Worm (Caenorhabditis elegans) whole organism, L1 larva: ENCODE data around the gene cdd-1.
A peak's percentile ranks its signal among the peaks of the same experiment; 100 is the strongest.

Experiments used
- C16A3.4 ChIP-seq: fragments of 150-350 bp; optimal IDR thresholded peaks from 2 replicates; lab custom pipeline; 2014; ENCODE audit warnings: missing biosample characterization, missing genetic modification characterization
- C34B4.2 ChIP-seq: sonication (generic microtip); optimal IDR thresholded peaks from 2 replicates; lab custom pipeline; 2017; ENCODE audit warnings: mild to moderate bottlenecking, missing genetic modification characterization, missing compliant biosample characterization
- F16B12.6 ChIP-seq: fragments of 150-350 bp; optimal IDR thresholded peaks from 2 replicates; lab custom pipeline; 2014; ENCODE audit warnings: missing biosample characterization, missing genetic modification characterization
- aha-1 ChIP-seq: fragments of 150-350 bp; optimal IDR thresholded peaks from 2 replicates; lab custom pipeline; 2014; ENCODE audit warnings: missing biosample characterization, missing genetic modification characterization
- alr-1 ChIP-seq: fragments of 200-800 bp; sonication (Bioruptor generic); optimal IDR thresholded peaks from 2 replicates; lab custom pipeline; 2018; ENCODE audit warnings: borderline replicate concordance, mild to moderate bottlenecking, missing genetic modification characterization, missing compliant biosample characterization
- ama-1 ChIP-seq: fragments of 150-350 bp; optimal IDR thresholded peaks from 2 replicates; lab custom pipeline; 2014
- ceh-63 ChIP-seq: fragments of 200-800 bp; sonication (Bioruptor generic); optimal IDR thresholded peaks from 2 replicates; lab custom pipeline; 2018; ENCODE audit warnings: mild to moderate bottlenecking, missing genetic modification characterization, missing compliant biosample characterization
- ceh-8 ChIP-seq: fragments of 200-800 bp; sonication (Bioruptor generic); optimal IDR thresholded peaks from 2 replicates; lab custom pipeline; 2018; ENCODE audit warnings: mild to moderate bottlenecking, missing genetic modification characterization, moderate library complexity, missing compliant biosample characterization
- ceh-88 ChIP-seq: fragments of 200-800 bp; sonication (Bioruptor generic); IDR thresholded peaks from 2 replicates; pipeline ENCODE4 v1.3.6; 2022; ENCODE audit warnings: missing genetic modification characterization, missing compliant biosample characterization
- ces-1 ChIP-seq: fragments of 150-350 bp; optimal IDR thresholded peaks from 2 replicates; lab custom pipeline; 2014; ENCODE audit warnings: missing biosample characterization, missing genetic modification reagents, missing genetic modification characterization
- dsc-1 ChIP-seq: sonication (generic microtip); optimal IDR thresholded peaks from 2 replicates; lab custom pipeline; 2016; ENCODE audit warnings: mild to moderate bottlenecking, missing genetic modification characterization, missing compliant biosample characterization
- efl-1 ChIP-seq, 4 experiments: fragments of 150-350 bp; optimal IDR thresholded peaks in 3 of 4; peaks in 1 of 4; 1 replicate in 1 of 4; 2 replicates in 3 of 4; lab custom pipeline; 2014; ENCODE audit warnings: missing biosample characterization in 2 of 4, missing genetic modification characterization in 2 of 4, missing genetic modification reagents in 2 of 4
- efl-3 ChIP-seq: fragments of 200-800 bp; sonication (Bioruptor generic); optimal IDR thresholded peaks from 2 replicates; lab custom pipeline; 2018; ENCODE audit warnings: mild to moderate bottlenecking, missing genetic modification characterization, missing compliant biosample characterization
- egl-13 ChIP-seq: sonication (generic microtip); optimal IDR thresholded peaks from 2 replicates; lab custom pipeline; 2016; ENCODE audit warnings: missing genotype, missing genetic modification reagents, missing genetic modification characterization, missing compliant biosample characterization
- elt-2 ChIP-seq: sonication (generic microtip); optimal IDR thresholded peaks from 2 replicates; lab custom pipeline; 2016; ENCODE audit warnings: missing genetic modification characterization, mild to moderate bottlenecking, inconsistent platforms, missing compliant biosample characterization, missing genetic modification reagents
- elt-3 ChIP-seq, 6 experiments: fragments of 150-350 bp in 1 of 6; sonication (generic microtip); optimal IDR thresholded peaks; 2 replicates each; lab custom pipeline; 2017 to 2018; ENCODE audit warnings: missing biosample characterization in 6 of 6, missing genetic modification characterization in 6 of 6, inconsistent platforms in 1 of 6
- ets-5 ChIP-seq: fragments of 200-800 bp; sonication (Bioruptor generic); IDR thresholded peaks from 2 replicates; pipeline ENCODE4 v1.3.6; 2022; ENCODE audit warnings: missing genetic modification characterization, missing compliant biosample characterization
- fkh-10 ChIP-seq: sonication (generic microtip); optimal IDR thresholded peaks from 2 replicates; lab custom pipeline; 2017; ENCODE audit warnings: missing biosample characterization, missing genetic modification reagents, missing genetic modification characterization
- fkh-8 ChIP-seq: sonication (generic microtip); optimal IDR thresholded peaks from 2 replicates; lab custom pipeline; 2016; ENCODE audit warnings: mild to moderate bottlenecking, missing genetic modification characterization, missing compliant biosample characterization
- hlh-4 ChIP-seq: sonication (generic microtip); optimal IDR thresholded peaks from 2 replicates; lab custom pipeline; 2016; ENCODE audit warnings: mild to moderate bottlenecking, missing genetic modification characterization, missing compliant biosample characterization
- hpl-2 ChIP-seq: fragments of 150-350 bp; optimal IDR thresholded peaks from 2 replicates; lab custom pipeline; 2014; ENCODE audit warnings: missing biosample characterization, missing genetic modification reagents, missing genetic modification characterization
- irx-1 ChIP-seq: sonication (generic microtip); optimal IDR thresholded peaks from 2 replicates; lab custom pipeline; 2016; ENCODE audit warnings: missing genetic modification characterization, missing compliant biosample characterization
- jun-1 ChIP-seq: fragments of 150-350 bp; optimal IDR thresholded peaks from 2 replicates; lab custom pipeline; 2014; ENCODE audit warnings: missing biosample characterization, missing genetic modification reagents, missing genetic modification characterization
- lin-14 ChIP-seq: fragments of 200-800 bp; sonication (Bioruptor generic); optimal IDR thresholded peaks from 2 replicates; lab custom pipeline; 2018; ENCODE audit warnings: mild to moderate bottlenecking, missing genetic modification characterization, moderate library complexity, missing compliant biosample characterization
- lin-15B ChIP-seq: fragments of 150-350 bp; sonication (generic microtip); optimal IDR thresholded peaks from 3 replicates; lab custom pipeline; 2014; ENCODE audit warnings: missing biosample characterization, missing genetic modification characterization
- lin-39 ChIP-seq: fragments of 150-350 bp; optimal IDR thresholded peaks from 2 replicates; lab custom pipeline; 2014; ENCODE audit warnings: missing biosample characterization, missing genetic modification reagents, missing genetic modification characterization
- lir-3 ChIP-seq: sonication (generic microtip); optimal IDR thresholded peaks from 2 replicates; lab custom pipeline; 2016; ENCODE audit warnings: mild to moderate bottlenecking, missing genetic modification characterization, moderate library complexity, missing compliant biosample characterization; ENCODE audit not compliant: poor library complexity
- lsy-2 ChIP-seq, 2 experiments: fragments of 150-350 bp; optimal IDR thresholded peaks; 2 replicates each; lab custom pipeline; 2014; ENCODE audit warnings: missing biosample characterization in 2 of 2, missing genetic modification characterization in 2 of 2
- mab-9 ChIP-seq: fragments of 200-800 bp; sonication (Bioruptor generic); IDR thresholded peaks from 2 replicates; pipeline ENCODE4 v1.3.6; 2022; ENCODE audit warnings: missing genetic modification reagents, missing genetic modification characterization, missing compliant biosample characterization
- mdl-1 ChIP-seq, 2 experiments: fragments of 150-350 bp; optimal IDR thresholded peaks; 2 replicates each; lab custom pipeline; 2014 to 2017; ENCODE audit warnings: missing biosample characterization in 2 of 2, missing genetic modification characterization in 2 of 2, inconsistent platforms in 1 of 2
- mef-2 ChIP-seq: fragments of 150-350 bp; optimal IDR thresholded peaks from 2 replicates; lab custom pipeline; 2014; ENCODE audit warnings: missing biosample characterization, missing genetic modification characterization
- mep-1 ChIP-seq: fragments of 150-350 bp; optimal IDR thresholded peaks from 2 replicates; lab custom pipeline; 2014; ENCODE audit warnings: missing biosample characterization, missing genetic modification characterization
- nhr-12 ChIP-seq: sonication (generic microtip); optimal IDR thresholded peaks from 2 replicates; lab custom pipeline; 2017; ENCODE audit warnings: missing biosample characterization, missing genetic modification characterization
- nhr-71 ChIP-seq: sonication (generic microtip); optimal IDR thresholded peaks from 2 replicates; lab custom pipeline; 2016; ENCODE audit warnings: mild to moderate bottlenecking, missing genetic modification characterization, moderate library complexity, missing compliant biosample characterization
- nhr-84 ChIP-seq: sonication (generic microtip); optimal IDR thresholded peaks from 2 replicates; lab custom pipeline; 2017; ENCODE audit warnings: missing biosample characterization, missing genetic modification characterization
- pag-3 ChIP-seq: sonication (generic microtip); optimal IDR thresholded peaks from 2 replicates; lab custom pipeline; 2017; ENCODE audit warnings: missing genetic modification characterization, mild to moderate bottlenecking, missing compliant biosample characterization, antibody characterized with exemption, borderline replicate concordance; ENCODE audit not compliant: insufficient read depth
- pqm-1 ChIP-seq: sonication (generic microtip); optimal IDR thresholded peaks from 3 replicates; lab custom pipeline; 2017; ENCODE audit warnings: missing biosample characterization, missing genetic modification characterization
- skn-1 ChIP-seq: fragments of 150-350 bp; optimal IDR thresholded peaks from 2 replicates; lab custom pipeline; 2014; ENCODE audit warnings: missing biosample characterization, missing genetic modification characterization
- snu-23 ChIP-seq: sonication (generic microtip); optimal IDR thresholded peaks from 2 replicates; lab custom pipeline; 2016; ENCODE audit warnings: missing genetic modification characterization, missing compliant biosample characterization
- sptf-1 ChIP-seq: fragments of 150-350 bp; optimal IDR thresholded peaks from 2 replicates; lab custom pipeline; 2014; ENCODE audit warnings: missing biosample characterization, missing genetic modification characterization
- swsn-7 ChIP-seq: sonication (generic microtip); optimal IDR thresholded peaks from 2 replicates; lab custom pipeline; 2016; ENCODE audit warnings: missing genetic modification characterization, missing compliant biosample characterization
- unc-130 ChIP-seq: fragments of 150-350 bp; optimal IDR thresholded peaks from 2 replicates; lab custom pipeline; 2017; ENCODE audit warnings: missing biosample characterization, missing genetic modification characterization, inconsistent platforms
- unc-62 ChIP-seq: fragments of 150-350 bp; optimal IDR thresholded peaks from 2 replicates; lab custom pipeline; 2014; ENCODE audit warnings: missing biosample characterization, missing genetic modification reagents, missing genetic modification characterization
- unc-98 ChIP-seq: fragments of 200-800 bp; sonication (Bioruptor generic); IDR thresholded peaks from 2 replicates; pipeline ENCODE4 v1.3.6; 2022; ENCODE audit warnings: missing genetic modification characterization, missing compliant biosample characterization
- vab-15 ChIP-seq: sonication (generic microtip); optimal IDR thresholded peaks from 2 replicates; lab custom pipeline; 2017; ENCODE audit warnings: missing genotype, mild to moderate bottlenecking, missing genetic modification characterization, missing compliant biosample characterization
- xbp-1 ChIP-seq: sonication (generic microtip); optimal IDR thresholded peaks from 2 replicates; lab custom pipeline; 2016; ENCODE audit warnings: missing genetic modification characterization, missing compliant biosample characterization
- zag-1 ChIP-seq: fragments of 150-350 bp; optimal IDR thresholded peaks from 2 replicates; lab custom pipeline; 2014; ENCODE audit warnings: missing biosample characterization, missing genetic modification characterization
- zip-4 ChIP-seq: fragments of 200-800 bp; sonication (Bioruptor generic); optimal IDR thresholded peaks from 2 replicates; lab custom pipeline; 2018; ENCODE audit warnings: mild to moderate bottlenecking, missing genetic modification characterization, moderate library complexity, missing compliant biosample characterization
- ztf-11 ChIP-seq, 2 experiments: sonication (generic microtip); optimal IDR thresholded peaks; 2 replicates each; lab custom pipeline; 2016 to 2017; ENCODE audit warnings: missing genetic modification characterization in 2 of 2, missing biosample characterization in 1 of 2, missing compliant biosample characterization in 1 of 2
- ztf-4 ChIP-seq: fragments of 150-350 bp; optimal IDR thresholded peaks from 2 replicates; lab custom pipeline; 2014; ENCODE audit warnings: missing biosample characterization, missing genetic modification characterization

The cdd-1 gene

ce11 chrX:8231858-8232257 lies 20.9 kb upstream of the cdd-1 start, which contains the start of gene K02A6.3 (continued):
- peak; percentile 73 for TF ChIP-seq hpl-2 (GFP tag; lab: Kevin White, UChicago)
- peak; percentile 91 for TF ChIP-seq unc-130 (tag; lab: Kevin White, UChicago)
- peak; percentile 1 for TF ChIP-seq egl-13
- TF ChIP-seq lin-14 (GFP tag; lab: Kevin White, UChicago) = peak; percentile 99
- no peak for TF ChIP-seq C34B4.2 (tag; lab: Kevin White, UChicago)
- TF ChIP-seq ceh-63 (GFP tag; lab: Kevin White, UChicago) = no peak
- TF ChIP-seq pag-3 = no peak
- no peak for TF ChIP-seq aha-1 (tag; lab: Kevin White, UChicago)
- TF ChIP-seq vab-15 (tag; lab: Kevin White, UChicago) = peak; percentile 38
- TF ChIP-seq ztf-4 (tag; lab: Kevin White, UChicago) = peak; percentile 65
- peak; percentile 84 for TF ChIP-seq lir-3 (tag; lab: Kevin White, UChicago)
- peak; percentile 62 for TF ChIP-seq skn-1 (tag; lab: Kevin White, UChicago)
- peak; percentile 81 to 84 for TF ChIP-seq lsy-2 (tag; optimal IDR thresholded peaks at IDR 0.05; lab: Kevin White, UChicago)
- no peak for TF ChIP-seq hlh-4
- peak; percentile 43 to 60 for TF ChIP-seq efl-1 (optimal IDR thresholded peaks at IDR 0.05; lab: Kevin White, UChicago)
- TF ChIP-seq efl-1 (GFP tag; optimal IDR thresholded peaks at IDR 0.05 in 1 of 2; lab: Kevin White, UChicago) = peak; percentile 35 to 91
- TF ChIP-seq unc-62 (GFP tag; lab: Kevin White, UChicago) = no peak
- TF ChIP-seq F16B12.6 (tag; lab: Kevin White, UChicago) = peak; percentile 20
- TF ChIP-seq ceh-8 (GFP tag; lab: Kevin White, UChicago) = no peak
- no peak for TF ChIP-seq ztf-11 (tag; optimal IDR thresholded peaks at IDR 0.05; lab: Kevin White, UChicago)
- peak; percentile 77 for TF ChIP-seq xbp-1 (tag; lab: Kevin White, UChicago)
- TF ChIP-seq irx-1 (tag; lab: Kevin White, UChicago) = peak; percentile 86
- TF ChIP-seq elt-2 (tag; lab: Kevin White, UChicago) = peak; percentile 81
- TF ChIP-seq jun-1 (tag; lab: Kevin White, UChicago) = peak; percentile 77
- TF ChIP-seq ets-5 = no peak
- peak; percentile 97 for TF ChIP-seq snu-23 (GFP tag; lab: Kevin White, UChicago)
- no peak for TF ChIP-seq pqm-1
- TF ChIP-seq nhr-71 = peak; percentile 98
- TF ChIP-seq ama-1 (lab: Kevin White, UChicago) = peak; percentile 77
- peak; percentile 85 for TF ChIP-seq mef-2
- peak; percentile 81 to 100 for TF ChIP-seq mdl-1 (tag; optimal IDR thresholded peaks at IDR 0.05; lab: Kevin White, UChicago)
- TF ChIP-seq nhr-84 = no peak
- TF ChIP-seq unc-98 = no peak
- peak in 3 of 6 experiments; percentile 9 to 92 (median 63) for TF ChIP-seq elt-3 (tag; optimal IDR thresholded peaks at IDR 0.05; lab: Kevin White, UChicago)
- TF ChIP-seq alr-1 (tag; lab: Kevin White, UChicago) = no peak
- TF ChIP-seq zip-4 = peak; percentile 44
- TF ChIP-seq fkh-10 (GFP tag; lab: Kevin White, UChicago) = peak; percentile 14
- peak; percentile 71 for TF ChIP-seq lin-39 (tag; lab: Kevin White, UChicago)
- no peak for TF ChIP-seq sptf-1 (tag; lab: Kevin White, UChicago)
- peak; percentile 82 for TF ChIP-seq mep-1 (tag; lab: Kevin White, UChicago)
- peak; percentile 76 for TF ChIP-seq ceh-88 (GFP tag; lab: Robert Waterston, UW)
- TF ChIP-seq ces-1 (GFP tag; lab: Kevin White, UChicago) = no peak
- no peak for TF ChIP-seq lin-15B (tag; lab: Kevin White, UChicago)
- TF ChIP-seq dsc-1 (tag; lab: Kevin White, UChicago) = peak; percentile 61
- TF ChIP-seq fkh-8 = peak; percentile 45
- TF ChIP-seq efl-3 (GFP tag; lab: Kevin White, UChicago) = no peak
- TF ChIP-seq nhr-12 (tag; lab: Kevin White, UChicago) = no peak
- peak; percentile 88 for TF ChIP-seq swsn-7 (tag; lab: Kevin White, UChicago)
- no peak for TF ChIP-seq zag-1 (tag; lab: Kevin White, UChicago)
- peak; percentile 90 for TF ChIP-seq C16A3.4 (tag; lab: Kevin White, UChicago)
- TF ChIP-seq mab-9 = peak; percentile 51
